Worm (Caenorhabditis elegans) whole organism, young adult: ENCODE data around the gene C08D8.7.

Experiments used
- B0019.2 ChIP-seq: fragments of 200-800 bp; sonication (Bioruptor generic); conservative IDR thresholded peaks from 2 replicates; pipeline ENCODE4 v1.3.6; 2022; ENCODE audit warnings: missing genetic modification reagents, missing genetic modification characterization, missing compliant biosample characterization
- B0261.1 ChIP-seq: sonication (generic microtip); optimal IDR thresholded peaks from 2 replicates; lab custom pipeline; 2016; ENCODE audit warnings: mild to moderate bottlenecking, missing genetic modification characterization, moderate library complexity, missing compliant biosample characterization
- D2030.7 ChIP-seq: fragments of 200-800 bp; sonication (Bioruptor generic); IDR thresholded peaks from 2 replicates; pipeline ENCODE4 v1.3.6; 2022; ENCODE audit warnings: missing genetic modification reagents, missing genetic modification characterization, missing compliant biosample characterization
- F10E7.11 ChIP-seq: sonication (generic microtip); optimal IDR thresholded peaks from 2 replicates; lab custom pipeline; 2017; ENCODE audit warnings: mild to moderate bottlenecking, missing genetic modification characterization, moderate library complexity, missing compliant biosample characterization
- F37B4.10 ChIP-seq: fragments of 200-800 bp; sonication (Bioruptor generic); IDR thresholded peaks from 2 replicates; pipeline ENCODE4 v1.3.6; 2022; ENCODE audit warnings: missing genetic modification characterization, missing compliant biosample characterization
- F55B11.4 ChIP-seq: sonication (generic microtip); optimal IDR thresholded peaks from 2 replicates; lab custom pipeline; 2016; ENCODE audit warnings: missing compliant biosample characterization, missing genetic modification characterization, borderline replicate concordance; ENCODE audit not compliant: insufficient read depth
- Y53F4B.3 ChIP-seq: fragments of 200-800 bp; sonication (Bioruptor generic); IDR thresholded peaks from 2 replicates; pipeline ENCODE4 v1.3.6; 2022; ENCODE audit warnings: missing genetic modification reagents, missing genetic modification characterization, missing compliant biosample characterization
- Y53G8AR.9 ChIP-seq: fragments of 200-800 bp; sonication (Bioruptor generic); conservative IDR thresholded peaks from 2 replicates; pipeline ENCODE4 v1.3.6; 2022; ENCODE audit warnings: missing genetic modification reagents, missing genetic modification characterization, missing compliant biosample characterization
- Y79H2A.3 ChIP-seq: fragments of 200-800 bp; sonication (Bioruptor generic); conservative IDR thresholded peaks from 2 replicates; pipeline ENCODE4 v1.3.6; 2022; ENCODE audit warnings: missing genetic modification reagents, missing genetic modification characterization, missing compliant biosample characterization
- ZK185.1 ChIP-seq: sonication (generic microtip); optimal IDR thresholded peaks from 2 replicates; lab custom pipeline; 2016; ENCODE audit warnings: mild to moderate bottlenecking, missing genetic modification characterization, missing compliant biosample characterization; ENCODE audit not compliant: poor library complexity, severe bottlenecking
- ama-1 ChIP-seq, 3 experiments: fragments of 150-350 bp in 1 of 3; sonication (generic microtip) in 2 of 3; optimal IDR thresholded peaks; 2 replicates each; lab custom pipeline; 2014 to 2018; ENCODE audit warnings: missing biosample characterization in 2 of 3, missing genetic modification characterization in 2 of 3, missing genetic modification reagents in 2 of 3
- aptf-2 ChIP-seq: fragments of 200-800 bp; sonication (Bioruptor generic); conservative IDR thresholded peaks from 2 replicates; pipeline ENCODE4 v1.3.6; 2022; ENCODE audit warnings: missing genetic modification reagents, missing genetic modification characterization, missing compliant biosample characterization
- athp-1 ChIP-seq: sonication (generic microtip); optimal IDR thresholded peaks from 2 replicates; lab custom pipeline; 2017; ENCODE audit warnings: mild to moderate bottlenecking, missing genetic modification characterization, missing compliant biosample characterization
- attf-3 ChIP-seq: fragments of 200-800 bp; sonication (Bioruptor generic); conservative IDR thresholded peaks from 2 replicates; pipeline ENCODE4 v1.3.6; 2022; ENCODE audit warnings: missing genetic modification reagents, missing genetic modification characterization, missing compliant biosample characterization
- bed-2 ChIP-seq: fragments of 200-800 bp; sonication (Bioruptor generic); IDR thresholded peaks from 2 replicates; pipeline ENCODE4 v1.3.6; 2022; ENCODE audit warnings: missing genetic modification reagents, missing genetic modification characterization, missing compliant biosample characterization
- cebp-2 ChIP-seq: fragments of 200-800 bp; sonication (Bioruptor generic); IDR thresholded peaks from 2 replicates; pipeline ENCODE4 v1.3.6; 2022; ENCODE audit warnings: missing genetic modification characterization, missing compliant biosample characterization
- ceh-58 ChIP-seq: fragments of 200-800 bp; sonication (Bioruptor generic); IDR thresholded peaks from 2 replicates; pipeline ENCODE4 v1.3.6; 2022; ENCODE audit warnings: missing genetic modification characterization, missing compliant biosample characterization
- ceh-91 ChIP-seq: fragments of 200-800 bp; sonication (Bioruptor generic); IDR thresholded peaks from 2 replicates; pipeline ENCODE4 v1.3.6; 2022; ENCODE audit warnings: missing genetic modification reagents, missing genetic modification characterization, missing compliant biosample characterization
- dpff-1 ChIP-seq: sonication (generic microtip); optimal IDR thresholded peaks from 2 replicates; lab custom pipeline; 2017; ENCODE audit warnings: mild to moderate bottlenecking, missing genetic modification characterization, missing compliant biosample characterization
- fkh-3 ChIP-seq: sonication (generic microtip); optimal IDR thresholded peaks from 2 replicates; lab custom pipeline; 2016; ENCODE audit warnings: mild to moderate bottlenecking, missing genetic modification characterization, missing compliant biosample characterization
- hlh-12 ChIP-seq: sonication (generic microtip); optimal IDR thresholded peaks from 2 replicates; lab custom pipeline; 2016; ENCODE audit warnings: missing genetic modification characterization, missing compliant biosample characterization
- hmg-1.2 ChIP-seq: fragments of 200-800 bp; sonication (Bioruptor generic); IDR thresholded peaks from 2 replicates; pipeline ENCODE4 v1.3.6; 2022; ENCODE audit warnings: missing genetic modification reagents, missing genetic modification characterization, missing compliant biosample characterization
- hsf-1 ChIP-seq: fragments of 200-800 bp; sonication (Bioruptor generic); IDR thresholded peaks from 2 replicates; pipeline ENCODE4 v1.3.6; 2022; ENCODE audit warnings: missing genetic modification reagents, missing genetic modification characterization, missing compliant biosample characterization
- lag-1 ChIP-seq: fragments of 200-800 bp; sonication (Bioruptor generic); IDR thresholded peaks from 2 replicates; pipeline ENCODE4 v1.3.6; 2022; ENCODE audit warnings: missing genetic modification reagents, missing genetic modification characterization, missing compliant biosample characterization
- lin-26 ChIP-seq: fragments of 200-800 bp; sonication (Bioruptor generic); IDR thresholded peaks from 2 replicates; pipeline ENCODE4 v1.3.6; 2022; ENCODE audit warnings: missing genetic modification reagents, missing genetic modification characterization, missing compliant biosample characterization
- lin-35 ChIP-seq, 3 experiments: fragments of 150-350 bp in 2 of 3; sonication (generic microtip) in 1 of 3; optimal IDR thresholded peaks; 2 replicates each; lab custom pipeline; 2014 to 2018; ENCODE audit warnings: missing biosample characterization in 3 of 3, missing genetic modification characterization in 3 of 3, missing genetic modification reagents in 3 of 3
- lsy-27 ChIP-seq: sonication (generic microtip); optimal IDR thresholded peaks from 2 replicates; lab custom pipeline; 2017; ENCODE audit warnings: missing genetic modification characterization, mild to moderate bottlenecking, missing compliant biosample characterization, antibody characterized with exemption, missing genotype, borderline replicate concordance; ENCODE audit not compliant: insufficient read depth
- mxl-1 ChIP-seq: sonication (generic microtip); optimal IDR thresholded peaks from 2 replicates; lab custom pipeline; 2016; ENCODE audit warnings: missing genetic modification characterization, missing compliant biosample characterization
- nhr-179 ChIP-seq: sonication (generic microtip); optimal IDR thresholded peaks from 2 replicates; lab custom pipeline; 2016; ENCODE audit warnings: mild to moderate bottlenecking, missing genetic modification characterization, missing compliant biosample characterization
- nhr-80 ChIP-seq: sonication (generic microtip); optimal IDR thresholded peaks from 2 replicates; lab custom pipeline; 2016; ENCODE audit warnings: missing genetic modification characterization, missing compliant biosample characterization
- pbrm-1 ChIP-seq: fragments of 200-800 bp; sonication (Bioruptor generic); IDR thresholded peaks from 2 replicates; pipeline ENCODE4 v1.3.6; 2022; ENCODE audit warnings: missing genetic modification reagents, missing genetic modification characterization, missing compliant biosample characterization
- rcor-1 ChIP-seq: fragments of 200-800 bp; sonication (Bioruptor generic); IDR thresholded peaks from 2 replicates; pipeline ENCODE4 v1.3.6; 2022; ENCODE audit warnings: missing genetic modification reagents, missing genetic modification characterization, missing compliant biosample characterization
- sea-2 ChIP-seq: fragments of 200-800 bp; sonication (Bioruptor generic); IDR thresholded peaks from 2 replicates; pipeline ENCODE4 v1.3.6; 2022; ENCODE audit warnings: missing genetic modification characterization, missing compliant biosample characterization
- snpc-1.1 ChIP-seq: sonication (generic microtip); optimal IDR thresholded peaks from 2 replicates; lab custom pipeline; 2017; ENCODE audit warnings: missing genetic modification characterization, mild to moderate bottlenecking, missing compliant biosample characterization, antibody characterized with exemption, moderate library complexity, missing genotype, missing genetic modification reagents; ENCODE audit not compliant: insufficient read depth
- snpc-3.4 ChIP-seq: sonication (generic microtip); optimal IDR thresholded peaks from 2 replicates; lab custom pipeline; 2017; ENCODE audit warnings: missing genetic modification characterization, mild to moderate bottlenecking, missing compliant biosample characterization, antibody characterized with exemption, moderate library complexity, missing genotype, missing genetic modification reagents
- tbp1 ChIP-seq: fragments of 200-800 bp; sonication (Bioruptor generic); optimal IDR thresholded peaks from 2 replicates; lab custom pipeline; 2018; ENCODE audit warnings: mild to moderate bottlenecking, missing genetic modification characterization, missing compliant biosample characterization
- zim-3 ChIP-seq: sonication (generic microtip); optimal IDR thresholded peaks from 2 replicates; lab custom pipeline; 2017; ENCODE audit warnings: mild to moderate bottlenecking, missing genetic modification characterization, moderate library complexity, missing compliant biosample characterization
- ztf-28 ChIP-seq: fragments of 200-800 bp; sonication (Bioruptor generic); IDR thresholded peaks from 2 replicates; pipeline ENCODE4 v1.3.6; 2022; ENCODE audit warnings: missing genetic modification reagents, missing genetic modification characterization, missing compliant biosample characterization

The C08D8.7 gene

ce11 chrV:8340924-8341323 is at the start of gene C08D8.7:
Gene C08D8.7 (plus strand): TSS chrV:8341224.
- TF ChIP-seq aptf-2 (GFP tag; lab: Robert Waterston, UW), result 0 out of 2 replicates have a peak, but pooled peaks have one; percentile 48

ce11 chrV:8291764-8292163 is 49.3 kb upstream of the C08D8.7 start, which contains the start of gene srg-33:
Gene srg-33 (plus strand): TSS chrV:8292064.
- no peak for TF ChIP-seq F37B4.10 (GFP tag; lab: Robert Waterston, UW)
- no peak for TF ChIP-seq ZK185.1 (tag; lab: Kevin White, UChicago)
- TF ChIP-seq F10E7.11 (tag; lab: Kevin White, UChicago), result no peak

ce11 chrV:8295866-8296265 is 45.2 kb upstream of the C08D8.7 start, which contains the start of gene smex-1:
Gene smex-1 (minus strand): TSS chrV:8295966.
- TF ChIP-seq cebp-2 (GFP tag; lab: Robert Waterston, UW) (no peak), sea-2 (no peak), hmg-1.2 (GFP tag; lab: Robert Waterston, UW) (no peak), zim-3 (no peak), Y53F4B.3 (no peak), fkh-3 (tag; lab: Kevin White, UChicago) (no peak), D2030.7 (GFP tag; lab: Robert Waterston, UW) (no peak), snpc-1.1 (tag; lab: Kevin White, UChicago) (no peak)

ce11 chrV:8297504-8297903 is 43.5 kb upstream of the C08D8.7 start, which contains the start of gene W02D7.4:
Gene W02D7.4 (minus strand): TSS chrV:8297604.
- peak; percentile 33 for TF ChIP-seq nhr-80 (tag; lab: Kevin White, UChicago)
- no peak for TF ChIP-seq B0261.1
- TF ChIP-seq ama-1 (optimal IDR thresholded peaks at IDR 0.05; lab: Kevin White, UChicago), result no peak
- TF ChIP-seq ama-1 (GFP tag; optimal IDR thresholded peaks at IDR 0.05; lab: Kevin White, UChicago), result no peak
- no peak for TF ChIP-seq rcor-1 (GFP tag; lab: Robert Waterston, UW)
- no peak for TF ChIP-seq hlh-12 (tag; lab: Kevin White, UChicago)
- no peak for TF ChIP-seq ztf-28 (GFP tag; lab: Robert Waterston, UW)

ce11 chrV:8299191-8299854 is 41.7 kb upstream of the C08D8.7 start, which contains the start of gene W02D7.5:
Gene W02D7.5 (minus strand): TSS chrV:8299241.
- TF ChIP-seq lin-35 (GFP tag; optimal IDR thresholded peaks at IDR 0.05; lab: Kevin White, UChicago), result no peak
- TF ChIP-seq aptf-2 (GFP tag; lab: Robert Waterston, UW), result peak; percentile 79
- TF ChIP-seq hsf-1, result peak; percentile 8; the same call in 1 of the 2 replicates
- no peak for TF ChIP-seq tbp1 (GFP tag; lab: Kevin White, UChicago)
- TF ChIP-seq lsy-27, result no peak
- TF ChIP-seq lag-1 (GFP tag; lab: Robert Waterston, UW), result no peak

- no peak for TF ChIP-seq bed-2
- no peak for TF ChIP-seq Y79H2A.3
- TF ChIP-seq athp-1 (tag; lab: Kevin White, UChicago), result peak; percentile 30
- TF ChIP-seq F55B11.4 (tag; lab: Kevin White, UChicago), result no peak
- TF ChIP-seq mxl-1 (tag; lab: Kevin White, UChicago), result peak; percentile 24
- no peak for TF ChIP-seq lin-26 (GFP tag; lab: Robert Waterston, UW)
- no peak for TF ChIP-seq zim-3
- TF ChIP-seq Y53G8AR.9 (GFP tag; lab: Robert Waterston, UW), result no peak
- no peak for TF ChIP-seq ceh-91 (GFP tag; lab: Robert Waterston, UW)
- TF ChIP-seq B0019.2 (GFP tag; lab: Robert Waterston, UW), result no peak
- no peak for TF ChIP-seq snpc-3.4 (tag; lab: Kevin White, UChicago)
- TF ChIP-seq ceh-58 (GFP tag; lab: Robert Waterston, UW), result no peak
- TF ChIP-seq attf-3 (GFP tag; lab: Robert Waterston, UW), result peak; percentile 41
- no peak for TF ChIP-seq dpff-1 (tag; lab: Kevin White, UChicago)
- peak; percentile 53; the same call in 1 of the 2 replicates for TF ChIP-seq pbrm-1 (GFP tag; lab: Robert Waterston, UW)
- TF ChIP-seq nhr-179 (tag; lab: Kevin White, UChicago), result no peak
Measured at ce11 chrV:8300935-8301535, 40.0 kb upstream of the C08D8.7 start, which contains the start of gene W02D7.6. Gene W02D7.6 (minus strand): TSS chrV:8301507.
